Fruit fly (Drosophila melanogaster) whole organism, prepupa: ENCODE measurements around the gene Dup99B.

ENCODE experiments used
- CG10631 ChIP-seq: fragments of 200-800 bp; sonication (Bioruptor generic); optimal IDR thresholded peaks from 2 replicates; lab custom pipeline; 2016; ENCODE audit warnings: missing biosample characterization, missing genetic modification characterization
- CG16779 ChIP-seq: fragments of 200-800 bp; sonication (Bioruptor generic); optimal IDR thresholded peaks from 3 replicates; lab custom pipeline; 2017; ENCODE audit warnings: missing biosample characterization, mild to moderate bottlenecking, missing genetic modification characterization
- CG31627 ChIP-seq: fragments of 200-800 bp; sonication (Bioruptor generic); optimal IDR thresholded peaks from 3 replicates; lab custom pipeline; 2016; ENCODE audit warnings: missing biosample characterization, missing genetic modification characterization
- CG32006 ChIP-seq: fragments of 200-800 bp; sonication (Bioruptor generic); optimal IDR thresholded peaks from 3 replicates; lab custom pipeline; 2017; ENCODE audit warnings: missing biosample characterization, mild to moderate bottlenecking, missing genetic modification characterization
- CG4318 ChIP-seq: fragments of 200-800 bp; sonication (Bioruptor generic); optimal IDR thresholded peaks from 3 replicates; lab custom pipeline; 2017; ENCODE audit warnings: missing biosample characterization, mild to moderate bottlenecking, missing genetic modification characterization
- CG6792 ChIP-seq: fragments of 200-800 bp; sonication (Bioruptor generic); optimal IDR thresholded peaks from 3 replicates; lab custom pipeline; 2016; ENCODE audit warnings: missing biosample characterization, missing genetic modification characterization
- CG6854 ChIP-seq: fragments of 200-800 bp; sonication (Bioruptor generic); optimal IDR thresholded peaks from 2 replicates; lab custom pipeline; 2017; ENCODE audit warnings: missing biosample characterization, mild to moderate bottlenecking, missing genetic modification characterization
- Eip75B ChIP-seq: fragments of 200-800 bp; sonication (Bioruptor generic); optimal IDR thresholded peaks from 3 replicates; lab custom pipeline; 2016; ENCODE audit warnings: missing biosample characterization, missing genetic modification characterization
- Ets21C ChIP-seq: fragments of 200-800 bp; sonication (Bioruptor generic); optimal IDR thresholded peaks from 3 replicates; lab custom pipeline; 2016; ENCODE audit warnings: missing biosample characterization, missing genetic modification characterization
- Gug ChIP-seq: fragments of 200-800 bp; sonication (Bioruptor generic); IDR thresholded peaks from 2 replicates; pipeline ENCODE4 v1.3.6; 2022; ENCODE audit warnings: missing biosample characterization, missing genetic modification characterization
- acj6 ChIP-seq: fragments of 200-800 bp; sonication (Bioruptor generic); optimal IDR thresholded peaks from 3 replicates; lab custom pipeline; 2016; ENCODE audit warnings: missing biosample characterization, missing genetic modification characterization
- dac ChIP-seq: fragments of 200-800 bp; sonication (Bioruptor generic); optimal IDR thresholded peaks from 2 replicates; lab custom pipeline; 2017; ENCODE audit warnings: missing biosample characterization, mild to moderate bottlenecking, missing genetic modification characterization
- fd59A ChIP-seq: fragments of 200-800 bp; sonication (Bioruptor generic); optimal IDR thresholded peaks from 2 replicates; lab custom pipeline; 2017; ENCODE audit warnings: missing biosample characterization, mild to moderate bottlenecking, missing genetic modification characterization, missing genetic modification reagents
- vri ChIP-seq: fragments of 200-800 bp; sonication (Bioruptor generic); optimal IDR thresholded peaks from 3 replicates; lab custom pipeline; 2016; ENCODE audit warnings: missing biosample characterization, mild to moderate bottlenecking, missing genetic modification characterization

dm6 chr3R:29689833-29690538 is 25.2 kb downstream of the Dup99B start:
- TF ChIP-seq CG16779 (no peak), Ets21C (GFP tag; lab: Kevin White, UChicago) (no peak), Gug (no peak), Eip75B (GFP tag; lab: Kevin White, UChicago) (no peak), CG6792 (GFP tag; lab: Kevin White, UChicago) (no peak), fd59A (GFP tag; lab: Kevin White, UChicago) (no peak), CG10631 (GFP tag; lab: Kevin White, UChicago) (no peak), CG4318 (GFP tag; lab: Kevin White, UChicago) (no peak), vri (GFP tag; lab: Kevin White, UChicago) (no peak), acj6 (GFP tag; lab: Kevin White, UChicago) (no peak), CG32006 (GFP tag; lab: Kevin White, UChicago) (peak; percentile 12), CG31627 (GFP tag; lab: Kevin White, UChicago) (no peak), CG6854 (GFP tag; lab: Kevin White, UChicago) (no peak), dac (no peak)
